Fruit fly (Drosophila melanogaster): ENCODE results near the gene CG11162.

dm6 chrX:13641115-13641890 is 35.4 kb upstream of the CG11162 start:
- peak; percentile 66 for TF ChIP-seq CG14711 (tag; optimal IDR thresholded peaks at IDR 0.05)
- TF ChIP-seq CG11617 (GFP tag; optimal IDR thresholded peaks at IDR 0.05): peak; percentile 81
- peak; percentile 69 for TF ChIP-seq CG5204 (GFP tag; optimal IDR thresholded peaks at IDR 0.05)

Data from whole organism, adult.